Worm (Caenorhabditis elegans) whole organism, L2 larva: ENCODE results near the gene lpr-6.
A peak's percentile ranks its signal among the peaks of the same experiment; 100 is the strongest.

Experiments used
- C34F6.9 ChIP-seq: fragments of 150-350 bp; optimal IDR thresholded peaks from 2 replicates; lab custom pipeline; 2014; ENCODE audit warnings: missing biosample characterization, missing genetic modification characterization
- F13H6.1 ChIP-seq: sonication (generic microtip); optimal IDR thresholded peaks from 2 replicates; lab custom pipeline; 2016; ENCODE audit warnings: missing genetic modification characterization, missing compliant biosample characterization
- R02D3.7 ChIP-seq: fragments of 150-350 bp; optimal IDR thresholded peaks from 2 replicates; lab custom pipeline; 2014; ENCODE audit warnings: missing biosample characterization, missing genetic modification characterization
- ZK546.5 ChIP-seq: sonication (generic microtip); optimal IDR thresholded peaks from 2 replicates; lab custom pipeline; 2017; ENCODE audit warnings: missing biosample characterization, missing genetic modification characterization
- aly-2 ChIP-seq: fragments of 150-350 bp; optimal IDR thresholded peaks from 2 replicates; lab custom pipeline; 2014; ENCODE audit warnings: missing biosample characterization, missing genetic modification characterization
- ama-1 ChIP-seq: fragments of 150-350 bp; optimal IDR thresholded peaks from 2 replicates; lab custom pipeline; 2018; ENCODE audit warnings: inconsistent platforms
- blmp-1 ChIP-seq: sonication (generic microtip); optimal IDR thresholded peaks from 2 replicates; lab custom pipeline; 2017; ENCODE audit warnings: missing genetic modification characterization, mild to moderate bottlenecking, missing compliant biosample characterization, antibody characterized with exemption, moderate library complexity; ENCODE audit not compliant: insufficient read depth
- ceh-16 ChIP-seq: fragments of 150-350 bp; optimal IDR thresholded peaks from 2 replicates; lab custom pipeline; 2014; ENCODE audit warnings: missing biosample characterization, missing genetic modification characterization
- ceh-82 ChIP-seq: fragments of 150-350 bp; optimal IDR thresholded peaks from 2 replicates; lab custom pipeline; 2014; ENCODE audit warnings: missing biosample characterization, missing genetic modification characterization
- crh-2 ChIP-seq: sonication (generic microtip); optimal IDR thresholded peaks from 2 replicates; lab custom pipeline; 2017; ENCODE audit warnings: missing biosample characterization, missing genetic modification characterization
- dmd-4 ChIP-seq: sonication (generic microtip); optimal IDR thresholded peaks from 2 replicates; lab custom pipeline; 2017; ENCODE audit warnings: missing biosample characterization, missing genetic modification characterization
- egl-27 ChIP-seq: sonication (generic microtip); optimal IDR thresholded peaks from 3 replicates; lab custom pipeline; 2017; ENCODE audit warnings: missing biosample characterization, missing genetic modification reagents, missing genetic modification characterization
- elt-1 ChIP-seq: fragments of 150-350 bp; optimal IDR thresholded peaks from 2 replicates; lab custom pipeline; 2014; ENCODE audit warnings: missing biosample characterization, missing genetic modification characterization
- elt-3 ChIP-seq: sonication (generic microtip); optimal IDR thresholded peaks from 2 replicates; lab custom pipeline; 2017; ENCODE audit warnings: missing biosample characterization, missing genetic modification characterization
- fos-1 ChIP-seq: fragments of 150-350 bp; optimal IDR thresholded peaks from 2 replicates; lab custom pipeline; 2014; ENCODE audit warnings: missing biosample characterization, missing genetic modification characterization
- gmeb-1 ChIP-seq: fragments of 150-350 bp; optimal IDR thresholded peaks from 2 replicates; lab custom pipeline; 2014; ENCODE audit warnings: missing biosample characterization, missing genetic modification characterization
- lin-11 ChIP-seq: fragments of 150-350 bp; sonication (generic microtip); optimal IDR thresholded peaks from 2 replicates; lab custom pipeline; 2014; ENCODE audit warnings: missing biosample characterization, missing genetic modification characterization, inconsistent platforms, mixed read lengths
- lin-13 ChIP-seq: fragments of 150-350 bp; optimal IDR thresholded peaks from 2 replicates; lab custom pipeline; 2014; ENCODE audit warnings: missing biosample characterization, missing genetic modification reagents, missing genetic modification characterization
- lin-39 ChIP-seq: fragments of 150-350 bp; optimal IDR thresholded peaks from 2 replicates; lab custom pipeline; 2014; ENCODE audit warnings: missing biosample characterization, missing genetic modification reagents, missing genetic modification characterization
- lsy-2 ChIP-seq, 2 experiments: fragments of 150-350 bp in 1 of 2; sonication (generic microtip) in 1 of 2; optimal IDR thresholded peaks; 2 replicates each; lab custom pipeline; 2014 to 2017; ENCODE audit warnings: missing biosample characterization in 2 of 2, missing genetic modification characterization in 2 of 2
- mab-5 ChIP-seq: fragments of 150-350 bp; optimal IDR thresholded peaks from 2 replicates; lab custom pipeline; 2014; ENCODE audit warnings: missing biosample characterization, missing genetic modification characterization
- mbf-1 ChIP-seq: sonication (generic microtip); optimal IDR thresholded peaks from 2 replicates; lab custom pipeline; 2017; ENCODE audit warnings: missing biosample characterization, missing genetic modification characterization
- mdl-1 ChIP-seq, 2 experiments: fragments of 150-350 bp in 1 of 2; sonication (generic microtip) in 1 of 2; optimal IDR thresholded peaks; 2 replicates each; lab custom pipeline; 2017; ENCODE audit warnings: missing biosample characterization in 2 of 2, missing genetic modification characterization in 2 of 2
- nhr-10 ChIP-seq: sonication (generic microtip); optimal IDR thresholded peaks from 2 replicates; lab custom pipeline; 2017; ENCODE audit warnings: missing biosample characterization, missing genetic modification characterization
- nhr-129 ChIP-seq: fragments of 150-350 bp; optimal IDR thresholded peaks from 2 replicates; lab custom pipeline; 2014; ENCODE audit warnings: missing biosample characterization, missing genetic modification characterization
- nhr-21 ChIP-seq: fragments of 150-350 bp; optimal IDR thresholded peaks from 2 replicates; lab custom pipeline; 2014; ENCODE audit warnings: missing biosample characterization, missing genetic modification characterization
- nhr-23 ChIP-seq: fragments of 150-350 bp; optimal IDR thresholded peaks from 2 replicates; lab custom pipeline; 2014; ENCODE audit warnings: missing biosample characterization, missing genetic modification reagents, missing genetic modification characterization
- nhr-237 ChIP-seq: fragments of 150-350 bp; optimal IDR thresholded peaks from 2 replicates; lab custom pipeline; 2014; ENCODE audit warnings: missing biosample characterization, missing genetic modification characterization
- nhr-25 ChIP-seq: fragments of 150-350 bp; sonication (generic microtip); optimal IDR thresholded peaks from 3 replicates; lab custom pipeline; 2014; ENCODE audit warnings: missing biosample characterization, missing genetic modification characterization
- nhr-6 ChIP-seq: fragments of 150-350 bp; optimal IDR thresholded peaks from 2 replicates; lab custom pipeline; 2014; ENCODE audit warnings: missing biosample characterization, missing genetic modification characterization
- nhr-77 ChIP-seq: fragments of 150-350 bp; optimal IDR thresholded peaks from 2 replicates; lab custom pipeline; 2014; ENCODE audit warnings: missing biosample characterization, missing genetic modification characterization
- peb-1 ChIP-seq: fragments of 150-350 bp; optimal IDR thresholded peaks from 2 replicates; lab custom pipeline; 2014; ENCODE audit warnings: missing biosample characterization, missing genetic modification characterization
- skn-1 ChIP-seq: sonication (generic microtip); optimal IDR thresholded peaks from 2 replicates; lab custom pipeline; 2017; ENCODE audit warnings: missing biosample characterization, missing genetic modification characterization
- sma-3 ChIP-seq: sonication (generic microtip); optimal IDR thresholded peaks from 2 replicates; lab custom pipeline; 2016; ENCODE audit warnings: missing genetic modification reagents, missing genetic modification characterization, missing compliant biosample characterization
- sma-9 ChIP-seq, 2 experiments: fragments of 150-350 bp in 1 of 2; sonication (generic microtip) in 1 of 2; optimal IDR thresholded peaks; 2 replicates each; lab custom pipeline; 2014 to 2016; ENCODE audit warnings: missing genetic modification characterization in 2 of 2, mild to moderate bottlenecking in 1 of 2, missing biosample characterization in 1 of 2, missing compliant biosample characterization in 1 of 2, missing genetic modification reagents in 1 of 2, moderate library complexity in 1 of 2
- snpc-4 ChIP-seq: fragments of 150-350 bp; optimal IDR thresholded peaks from 2 replicates; lab custom pipeline; 2014; ENCODE audit warnings: missing biosample characterization, missing genetic modification characterization
- unc-55 ChIP-seq: fragments of 150-350 bp; sonication (generic microtip); optimal IDR thresholded peaks from 3 replicates; lab custom pipeline; 2014; ENCODE audit warnings: missing biosample characterization, missing genetic modification reagents, missing genetic modification characterization
- unc-62 ChIP-seq: fragments of 150-350 bp; optimal IDR thresholded peaks from 2 replicates; lab custom pipeline; 2014; ENCODE audit warnings: missing biosample characterization, missing genetic modification reagents, missing genetic modification characterization
- zag-1 ChIP-seq: fragments of 150-350 bp; optimal IDR thresholded peaks from 2 replicates; lab custom pipeline; 2014; ENCODE audit warnings: missing biosample characterization, missing genetic modification characterization
- ztf-1 ChIP-seq: fragments of 200-800 bp; sonication (Bioruptor generic); conservative IDR thresholded peaks from 2 replicates; pipeline ENCODE4 v1.3.6; 2022; ENCODE audit warnings: missing genetic modification characterization, missing compliant biosample characterization
- ztf-4 ChIP-seq: fragments of 150-350 bp; optimal IDR thresholded peaks from 2 replicates; lab custom pipeline; 2014; ENCODE audit warnings: missing biosample characterization, missing genetic modification characterization

The lpr-6 gene

DNA sequence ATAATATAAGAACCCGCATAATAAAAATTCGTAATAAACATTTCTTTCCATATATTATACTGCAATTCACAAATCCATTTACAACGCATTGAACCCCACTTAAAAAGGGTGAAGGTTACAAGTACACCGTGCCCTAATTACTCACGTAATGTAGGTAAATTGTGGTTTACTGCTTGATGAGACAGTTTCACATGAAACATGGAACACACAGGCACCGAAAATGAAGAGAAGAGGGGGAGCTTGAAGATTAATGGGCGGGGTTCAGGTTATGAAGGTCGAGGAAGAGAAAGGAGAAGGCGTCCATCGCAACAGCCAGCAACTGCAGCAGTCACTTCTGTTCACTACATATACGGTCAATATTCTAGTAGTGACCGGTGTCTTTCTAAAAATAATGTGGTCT lies at the start of gene lpr-6:
Gene lpr-6 (plus strand): TSS at position 251 of the 400 bp plus-strand sequence.
- TF ChIP-seq ceh-16 (tag; lab: Kevin White, UChicago) (peak; percentile 51), gmeb-1 (no peak), nhr-237 (tag; lab: Kevin White, UChicago) (no peak), ama-1 (lab: Kevin White, UChicago) (no peak), elt-1 (tag; lab: Kevin White, UChicago) (no peak), nhr-21 (tag; lab: Kevin White, UChicago) (peak; percentile 77), sma-3 (GFP tag; lab: Kevin White, UChicago) (peak; percentile 6), sma-9 (GFP tag; optimal IDR thresholded peaks at IDR 0.05; lab: Kevin White, UChicago) (no peak), sma-9 (tag; optimal IDR thresholded peaks at IDR 0.05; lab: Kevin White, UChicago) (no peak), fos-1 (tag; lab: Kevin White, UChicago) (peak; percentile 28), nhr-77 (tag; lab: Kevin White, UChicago) (peak; percentile 4)

DNA sequence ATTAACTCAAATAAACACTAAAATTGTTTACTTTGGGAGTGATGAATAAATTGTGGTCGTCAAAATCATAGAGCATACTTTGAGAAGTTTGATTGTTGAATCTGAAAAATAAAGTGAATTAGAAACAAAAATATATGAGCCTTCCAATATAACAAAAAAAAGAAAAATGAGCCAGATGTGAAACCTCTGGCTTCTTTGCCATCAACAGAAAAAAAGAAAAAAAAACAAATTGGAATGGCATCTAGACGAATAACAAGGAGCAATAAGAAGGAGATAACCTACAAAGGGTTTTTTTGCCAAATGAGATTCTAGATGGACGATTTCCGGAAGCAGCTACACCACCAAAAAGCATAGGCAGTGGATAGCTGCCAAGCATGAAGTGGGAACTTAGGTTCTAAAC lies 49.2 kb upstream of the lpr-6 start, which contains the start of gene F58A3.4:
Gene F58A3.4 (minus strand): TSS at position 101 of the 400 bp plus-strand sequence.
- TF ChIP-seq zag-1, result no peak

DNA sequence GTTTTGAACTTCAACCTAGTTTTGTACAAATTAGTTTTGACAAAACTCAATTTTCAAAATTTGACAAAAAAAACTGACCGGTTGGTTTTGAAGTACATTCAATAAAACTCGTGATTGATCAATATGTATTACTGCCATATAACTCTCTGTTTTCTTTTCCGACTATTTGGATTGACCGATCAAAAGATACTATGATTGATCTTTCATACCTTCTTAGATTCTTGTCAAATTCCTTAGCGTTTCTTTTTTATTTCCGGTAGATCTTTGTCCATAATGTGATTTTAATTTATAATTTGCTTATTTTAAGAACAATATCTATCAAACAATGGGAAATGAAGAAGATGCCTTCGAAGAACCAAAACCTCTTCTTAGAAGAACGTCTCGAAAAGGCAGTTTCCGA lies 47.5 kb upstream of the lpr-6 start, which contains the start of gene F58A3.3:
Gene F58A3.3 (plus strand): TSS at position 301 of the 400 bp plus-strand sequence.
- TF ChIP-seq ztf-4 (tag; lab: Kevin White, UChicago) (no peak), nhr-21 (tag; lab: Kevin White, UChicago) (no peak), nhr-129 (no peak), lin-11 (no peak), blmp-1 (no peak), unc-62 (GFP tag; lab: Kevin White, UChicago) (no peak), crh-2 (tag; lab: Kevin White, UChicago) (no peak), ztf-1 (GFP tag; lab: Robert Waterston, UW) (no peak), unc-55 (GFP tag; lab: Kevin White, UChicago) (no peak), nhr-23 (no peak), mdl-1 (tag; optimal IDR thresholded peaks at IDR 0.05; lab: Kevin White, UChicago) (no peak), peb-1 (tag; lab: Kevin White, UChicago) (no peak), C34F6.9 (tag; lab: Kevin White, UChicago) (no peak), lin-13 (GFP tag; lab: Kevin White, UChicago) (no peak)

DNA sequence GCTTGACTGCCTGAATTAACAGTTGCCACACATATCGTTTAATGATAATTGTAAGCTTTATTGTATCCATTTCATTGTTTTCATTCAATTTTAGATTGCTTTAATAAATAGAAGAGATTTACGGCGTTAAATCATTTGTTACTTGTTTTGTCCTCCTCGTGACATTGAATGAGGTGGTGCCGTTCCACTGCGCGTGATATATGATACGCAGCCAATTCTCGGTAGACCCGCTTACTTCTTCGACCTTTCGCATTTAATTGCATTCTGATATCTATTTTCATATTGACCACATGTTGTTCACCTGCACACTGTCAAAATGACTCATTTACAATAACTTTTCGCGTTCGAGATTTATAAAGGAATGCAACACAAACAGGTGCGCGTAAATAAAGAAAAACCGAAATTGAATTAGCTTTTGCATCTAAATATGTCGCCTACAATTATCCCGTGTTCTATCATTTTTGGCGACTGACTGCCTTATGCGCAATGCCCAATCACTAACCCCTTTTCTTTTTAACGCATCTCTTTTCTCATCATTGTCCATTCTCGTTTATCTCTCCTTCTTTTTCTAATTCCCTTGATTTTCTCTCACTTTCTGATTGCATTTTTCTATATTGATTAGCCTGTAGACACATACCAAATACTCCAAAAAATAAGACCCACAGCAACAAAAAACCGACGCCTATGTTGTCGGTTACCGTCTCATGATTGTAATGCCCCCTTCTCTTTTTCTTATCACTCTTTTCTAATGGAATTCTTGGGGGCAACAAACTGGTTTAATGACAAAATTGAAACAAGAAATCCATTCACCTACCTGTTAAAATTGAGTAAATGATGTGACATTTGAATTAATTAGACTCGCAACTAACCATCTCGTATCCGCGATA lies 45.2 kb upstream of the lpr-6 start:
- TF ChIP-seq blmp-1 (peak; percentile 21), lin-11 (no peak), snpc-4 (tag; lab: Kevin White, UChicago) (no peak), R02D3.7 (no peak), zag-1 (no peak), nhr-23 (no peak), lin-13 (GFP tag; lab: Kevin White, UChicago) (no peak), dmd-4 (tag; lab: Kevin White, UChicago) (no peak), fos-1 (tag; lab: Kevin White, UChicago) (no peak), unc-62 (GFP tag; lab: Kevin White, UChicago) (peak; percentile 1), mbf-1 (tag; lab: Kevin White, UChicago) (no peak), lin-39 (no peak), mab-5 (no peak), ceh-82 (tag; lab: Kevin White, UChicago) (no peak), ama-1 (lab: Kevin White, UChicago) (no peak), aly-2 (tag; lab: Kevin White, UChicago) (no peak), elt-1 (tag; lab: Kevin White, UChicago) (no peak), crh-2 (tag; lab: Kevin White, UChicago) (no peak), elt-3 (tag; lab: Kevin White, UChicago) (no peak), ztf-4 (tag; lab: Kevin White, UChicago) (no peak), ceh-16 (tag; lab: Kevin White, UChicago) (no peak), lsy-2 (tag; optimal IDR thresholded peaks at IDR 0.05; lab: Kevin White, UChicago) (no peak), egl-27 (tag; lab: Kevin White, UChicago) (peak; percentile 35), F13H6.1 (no peak), gmeb-1 (peak; percentile 29), nhr-129 (peak; percentile 0), sma-9 (GFP tag; optimal IDR thresholded peaks at IDR 0.05; lab: Kevin White, UChicago) (no peak), sma-9 (tag; optimal IDR thresholded peaks at IDR 0.05; lab: Kevin White, UChicago) (no peak), nhr-25 (tag; lab: Kevin White, UChicago) (peak; percentile 43), ZK546.5 (tag; lab: Kevin White, UChicago) (no peak), nhr-237 (tag; lab: Kevin White, UChicago) (no peak), skn-1 (tag; lab: Kevin White, UChicago) (no peak), nhr-21 (tag; lab: Kevin White, UChicago) (peak; percentile 4), unc-55 (GFP tag; lab: Kevin White, UChicago) (no peak), sma-3 (GFP tag; lab: Kevin White, UChicago) (peak; percentile 20), nhr-6 (tag; lab: Kevin White, UChicago) (no peak), nhr-77 (tag; lab: Kevin White, UChicago) (no peak), nhr-10 (tag; lab: Kevin White, UChicago) (no peak)
- TF ChIP-seq, all 48 proteins: peak for 8
